Fruit fly (Drosophila melanogaster): Measurements from ENCODE around the gene CG44954.

- no peak for TF ChIP-seq CG8301 (tag; optimal IDR thresholded peaks at IDR 0.05)
- TF ChIP-seq CG13204 (GFP tag; optimal IDR thresholded peaks at IDR 0.05), result no peak
- no peak for TF ChIP-seq CG14655 (GFP tag; optimal IDR thresholded peaks at IDR 0.05)
- no peak for TF ChIP-seq rn (GFP tag; IDR thresholded peaks at IDR 0.05)
- no peak for TF ChIP-seq Snoo (tag; optimal IDR thresholded peaks at IDR 0.05)
- TF ChIP-seq CG8159 (tag; optimal IDR thresholded peaks at IDR 0.05), result no peak
- no peak for TF ChIP-seq Ets98B (GFP tag; IDR thresholded peaks at IDR 0.05)
- TF ChIP-seq EcR (GFP tag; optimal IDR thresholded peaks at IDR 0.05), result no peak
- TF ChIP-seq D1 (tag; optimal IDR thresholded peaks at IDR 0.05), result no peak
- TF ChIP-seq CG15710 (tag; optimal IDR thresholded peaks at IDR 0.05), result no peak
- no peak for TF ChIP-seq CG9948 (tag; optimal IDR thresholded peaks at IDR 0.05)
Measured at dm6 chr3R:30628928-30629327, 7.2 kb upstream of the CG44954 start, which contains the start of gene CG2267.

All from whole organism, pupa.